Fruit fly (Drosophila melanogaster) ovary, adult (tissue): ENCODE data around the gene RpS8.

ENCODE experiments used
- CG17801 ChIP-seq: fragments of 200-800 bp; optimal IDR thresholded peaks from 2 replicates; lab custom pipeline; 2019; ENCODE audit warnings: missing biosample characterization, mild to moderate bottlenecking, missing genetic modification characterization, moderate library complexity; ENCODE audit not compliant: partially characterized antibody

RpS8 gene

dm6 chr3R:29861432-29862249 lies at the start of gene RpS8, which contains the start of gene CG15514:
Gene RpS8, plus strand, starts transcription at chr3R:29861582.
Gene CG15514, minus strand, starts transcription at chr3R:29861494.
- TF ChIP-seq CG17801 (GFP tag; lab: Kevin White, UChicago): peak; percentile 74

dm6 chr3R:29816266-29816665 lies 45.1 kb upstream of the RpS8 start, which contains the start of gene Vps16B:
Gene Vps16B, minus strand, starts transcription at chr3R:29816451.
- TF ChIP-seq CG17801 (GFP tag; lab: Kevin White, UChicago): no peak

dm6 chr3R:29817664-29818063 lies 43.7 kb upstream of the RpS8 start, which contains the start of gene CG7829:
Gene CG7829, minus strand, starts transcription at chr3R:29817764.
- no peak for TF ChIP-seq CG17801 (GFP tag; lab: Kevin White, UChicago)

- TF ChIP-seq CG17801 (GFP tag; lab: Kevin White, UChicago): no peak
These were observed 42.7 kb upstream of the RpS8 start, which contains the start of gene neo for dm6 chr3R:29818434-29819268. Gene neo, plus strand, starts transcription at chr3R:29819131.

- TF ChIP-seq CG17801 (GFP tag; lab: Kevin White, UChicago): no peak
These were observed 32.1 kb upstream of the RpS8 start for dm6 chr3R:29829228-29829786.

- TF ChIP-seq CG17801 (GFP tag; lab: Kevin White, UChicago): no peak
These were observed 30.5 kb upstream of the RpS8 start for dm6 chr3R:29830925-29831324.

dm6 chr3R:29834759-29835709 lies 26.3 kb upstream of the RpS8 start, which contains the start of gene Atg16:
Gene Atg16, minus strand, starts transcription at chr3R:29835101.
- TF ChIP-seq CG17801 (GFP tag; lab: Kevin White, UChicago): no peak

dm6 chr3R:29835710-29836049 lies 25.7 kb upstream of the RpS8 start, which contains the start of gene Prtl99C:
Gene Prtl99C, plus strand, starts transcription at chr3R:29835950.
- no peak for TF ChIP-seq CG17801 (GFP tag; lab: Kevin White, UChicago)

- no peak for TF ChIP-seq CG17801 (GFP tag; lab: Kevin White, UChicago)
These were observed 25.2 kb upstream of the RpS8 start, which contains the start of gene CG42592 for dm6 chr3R:29836188-29836587. Gene CG42592, minus strand, starts transcription at chr3R:29836288.

- no peak for TF ChIP-seq CG17801 (GFP tag; lab: Kevin White, UChicago)
These were observed 23.6 kb upstream of the RpS8 start for dm6 chr3R:29837771-29838170.

- no peak for TF ChIP-seq CG17801 (GFP tag; lab: Kevin White, UChicago)
These were observed 22.6 kb upstream of the RpS8 start for dm6 chr3R:29838751-29839150.

dm6 chr3R:29839707-29840311 lies 21.6 kb upstream of the RpS8 start:
- TF ChIP-seq CG17801 (GFP tag; lab: Kevin White, UChicago): peak; percentile 3

dm6 chr3R:29841293-29841791 lies 20.0 kb upstream of the RpS8 start, which contains the start of gene Cad99C:
Gene Cad99C, plus strand, starts transcription at chr3R:29841657.
- no peak for TF ChIP-seq CG17801 (GFP tag; lab: Kevin White, UChicago)
